Fruit fly (Drosophila melanogaster) whole organism, wandering third instar larva: ENCODE data around the gene mor.

Source experiments
- CG9705 ChIP-seq: fragments of 200-800 bp; sonication (Bioruptor generic); optimal IDR thresholded peaks from 2 replicates; lab custom pipeline; 2018; ENCODE audit warnings: missing biosample characterization, mild to moderate bottlenecking, missing genetic modification characterization
- Dfd ChIP-seq: fragments of >200 bp; optimal IDR thresholded peaks from 2 replicates; lab custom pipeline; 2017; ENCODE audit warnings: missing biosample characterization, missing genetic modification characterization
- GATAd ChIP-seq: sonication (Bioruptor generic); optimal IDR thresholded peaks from 2 replicates; lab custom pipeline; 2016; ENCODE audit warnings: missing biosample characterization, missing genetic modification characterization
- HLH106 ChIP-seq: fragments of 200-800 bp; optimal IDR thresholded peaks from 3 replicates; lab custom pipeline; 2019; ENCODE audit warnings: missing biosample characterization, mild to moderate bottlenecking, missing genetic modification characterization, moderate library complexity
- Hnf4 ChIP-seq: fragments of 200-800 bp; sonication (Bioruptor generic); optimal IDR thresholded peaks from 2 replicates; lab custom pipeline; 2016; ENCODE audit warnings: missing biosample characterization, mild to moderate bottlenecking, missing genetic modification characterization
- Hr78 ChIP-seq: fragments of >200 bp; optimal IDR thresholded peaks from 2 replicates; lab custom pipeline; 2017; ENCODE audit warnings: missing biosample characterization, missing genetic modification characterization
- Hr83 ChIP-seq: fragments of 200-300 bp; sonication (Bioruptor generic); optimal IDR thresholded peaks from 2 replicates; lab custom pipeline; 2016; ENCODE audit warnings: missing biosample characterization, mild to moderate bottlenecking, missing genetic modification characterization, moderate library complexity; ENCODE audit not compliant: poor library complexity, severe bottlenecking
- Jra ChIP-seq: sonication (Bioruptor generic); optimal IDR thresholded peaks from 2 replicates; lab custom pipeline; 2016; ENCODE audit warnings: missing biosample characterization, missing genetic modification characterization
- Mio ChIP-seq: sonication (Bioruptor generic); optimal IDR thresholded peaks from 2 replicates; lab custom pipeline; 2016; ENCODE audit warnings: missing biosample characterization, missing genetic modification characterization
- Myc ChIP-seq: fragments of >200 bp; optimal IDR thresholded peaks from 2 replicates; lab custom pipeline; 2017
- OdsH ChIP-seq: fragments of 200-800 bp; sonication (Bioruptor generic); optimal IDR thresholded peaks from 2 replicates; lab custom pipeline; 2016; ENCODE audit warnings: missing biosample characterization, mild to moderate bottlenecking, missing genetic modification characterization
- Rel ChIP-seq, 2 experiments: fragments of 200-800 bp; sonication (Bioruptor generic) in 1 of 2; optimal IDR thresholded peaks; 2 replicates in 1 of 2; 3 replicates in 1 of 2; lab custom pipeline; 2016 to 2019; ENCODE audit warnings: mild to moderate bottlenecking in 2 of 2, missing biosample characterization in 2 of 2, missing genetic modification characterization in 2 of 2, moderate library complexity in 1 of 2
- Sp1 ChIP-seq: fragments of 200-800 bp; sonication (Bioruptor generic); optimal IDR thresholded peaks from 3 replicates; lab custom pipeline; 2019; ENCODE audit warnings: missing biosample characterization, mild to moderate bottlenecking, missing genetic modification characterization, moderate library complexity
- Vsx2 ChIP-seq: fragments of 200-300, 225-300 bp; sonication (Bioruptor generic); optimal IDR thresholded peaks from 2 replicates; lab custom pipeline; 2018; ENCODE audit warnings: missing biosample characterization, missing genetic modification characterization; ENCODE audit not compliant: partially characterized antibody
- br ChIP-seq: fragments of 200-800 bp; sonication (Bioruptor generic); optimal IDR thresholded peaks from 2 replicates; lab custom pipeline; 2016; ENCODE audit warnings: missing biosample characterization, missing genetic modification characterization
- dl ChIP-seq, 2 experiments: fragments of 175-275, 200-275 bp in 1 of 2; fragments of 200-275 bp in 1 of 2; sonication (Bioruptor generic); optimal IDR thresholded peaks; lab custom pipeline; 2018; ENCODE audit warnings: mild to moderate bottlenecking in 2 of 2, missing biosample characterization in 2 of 2, missing genetic modification characterization in 2 of 2, moderate library complexity in 2 of 2; ENCODE audit not compliant: partially characterized antibody in 2 of 2, insufficient read depth in 1 of 2
- dmrt93B ChIP-seq: fragments of 200-800 bp; sonication (Bioruptor generic); optimal IDR thresholded peaks from 2 replicates; lab custom pipeline; 2018; ENCODE audit warnings: missing biosample characterization, mild to moderate bottlenecking, missing genetic modification characterization
- dsf ChIP-seq: sonication (Bioruptor generic); optimal IDR thresholded peaks from 2 replicates; lab custom pipeline; 2016; ENCODE audit warnings: missing biosample characterization, missing genetic modification characterization, borderline replicate concordance
- ey ChIP-seq: fragments of 200-800 bp; sonication (Bioruptor generic); optimal IDR thresholded peaks from 2 replicates; lab custom pipeline; 2016; ENCODE audit warnings: missing biosample characterization, missing genetic modification characterization
- foxo ChIP-seq, 2 experiments: fragments of 200-800 bp; sonication (Bioruptor generic); optimal IDR thresholded peaks; 2 replicates in 1 of 2; 3 replicates in 1 of 2; lab custom pipeline; 2016 to 2017; ENCODE audit warnings: missing biosample characterization in 2 of 2, missing genetic modification characterization in 2 of 2
- fru ChIP-seq: fragments of 200-800 bp; sonication (Bioruptor generic); optimal IDR thresholded peaks from 3 replicates; lab custom pipeline; 2016; ENCODE audit warnings: missing biosample characterization, mild to moderate bottlenecking, missing genetic modification characterization
- h ChIP-seq: fragments of 200-800 bp; sonication (Bioruptor generic); optimal IDR thresholded peaks from 3 replicates; lab custom pipeline; 2016; ENCODE audit warnings: missing biosample characterization, mild to moderate bottlenecking, missing genetic modification characterization
- jim ChIP-seq: fragments of 175-275, 200-325 bp; sonication (Bioruptor generic); optimal IDR thresholded peaks from 2 replicates; lab custom pipeline; 2016; ENCODE audit warnings: missing biosample characterization, mild to moderate bottlenecking, missing genetic modification characterization
- lola ChIP-seq: fragments of >200 bp; optimal IDR thresholded peaks from 2 replicates; lab custom pipeline; 2017; ENCODE audit warnings: missing biosample characterization, missing genetic modification characterization
- pan ChIP-seq: fragments of >200 bp; optimal IDR thresholded peaks from 2 replicates; lab custom pipeline; 2017
- psq ChIP-seq: fragments of 200-800 bp; sonication (Bioruptor generic); optimal IDR thresholded peaks from 3 replicates; lab custom pipeline; 2017; ENCODE audit warnings: missing biosample characterization, mild to moderate bottlenecking, missing genetic modification characterization, moderate library complexity
- rgr ChIP-seq: fragments of 200-800 bp; sonication (Bioruptor generic); optimal IDR thresholded peaks from 3 replicates; lab custom pipeline; 2016; ENCODE audit warnings: missing biosample characterization, mild to moderate bottlenecking, missing genetic modification characterization
- sage ChIP-seq: fragments of 200-800 bp; sonication (Bioruptor generic); optimal IDR thresholded peaks from 2 replicates; lab custom pipeline; 2016; ENCODE audit warnings: missing biosample characterization, mild to moderate bottlenecking, missing genetic modification characterization
- sv ChIP-seq: fragments of 200-800 bp; sonication (Bioruptor generic); optimal IDR thresholded peaks from 3 replicates; lab custom pipeline; 2016; ENCODE audit warnings: missing biosample characterization, missing genetic modification characterization
- usp ChIP-seq: fragments of >200 bp; optimal IDR thresholded peaks from 2 replicates; lab custom pipeline; 2017; ENCODE audit warnings: missing biosample characterization, missing genetic modification characterization
- woc ChIP-seq: sonication (Bioruptor generic); optimal IDR thresholded peaks from 2 replicates; lab custom pipeline; 2016; ENCODE audit warnings: missing biosample characterization, mild to moderate bottlenecking, missing genetic modification characterization

The mor gene

dm6 chr3R:15965169-15965568, 7.5 kb downstream of the mor start, which contains the start of the genes CG32856 and Rbf2:
Gene CG32856 (minus strand): TSS chr3R:15965351.
Gene Rbf2 (plus strand): TSS chr3R:15965446.
- TF ChIP-seq usp (GFP tag; lab: Kevin White, UChicago) = no peak
- TF ChIP-seq pan = no peak
- peak; percentile 59 for TF ChIP-seq Mio (GFP tag; lab: Kevin White, UChicago)
- TF ChIP-seq h (GFP tag; lab: Kevin White, UChicago) = peak; percentile 88
- TF ChIP-seq sv (GFP tag; lab: Kevin White, UChicago) = peak; percentile 79
- TF ChIP-seq Rel (GFP tag; optimal IDR thresholded peaks at IDR 0.05; lab: Kevin White, UChicago) = no peak
- TF ChIP-seq Rel (tag; optimal IDR thresholded peaks at IDR 0.05; lab: Kevin White, UChicago) = no peak
- TF ChIP-seq foxo (GFP tag; optimal IDR thresholded peaks at IDR 0.05; lab: Kevin White, UChicago) = peak in 1 of 2 experiments; percentile 90
- no peak for TF ChIP-seq dl (GFP tag; optimal IDR thresholded peaks at IDR 0.05; lab: Kevin White, UChicago; ENCODE audit: insufficient read depth in 1 of 2, partially characterized antibody in 2 of 2)
- peak; percentile 90 for TF ChIP-seq woc
- peak; percentile 94 for TF ChIP-seq Jra (GFP tag; lab: Kevin White, UChicago)
- peak; percentile 80 for TF ChIP-seq fru (GFP tag; lab: Kevin White, UChicago)
- TF ChIP-seq Hnf4 (GFP tag; lab: Kevin White, UChicago) = peak; percentile 96
- TF ChIP-seq rgr (GFP tag; lab: Kevin White, UChicago) = peak; percentile 95
- peak; percentile 91 for TF ChIP-seq dsf (GFP tag; lab: Kevin White, UChicago)
- no peak for TF ChIP-seq Hr78 (GFP tag; lab: Kevin White, UChicago)
- TF ChIP-seq lola (GFP tag; lab: Kevin White, UChicago) = no peak
- peak; percentile 54 for TF ChIP-seq GATAd
- TF ChIP-seq OdsH (GFP tag; lab: Kevin White, UChicago) = peak; percentile 91
- TF ChIP-seq br = peak; percentile 91
- TF ChIP-seq CG9705 (GFP tag; lab: Kevin White, UChicago) = peak; percentile 21
- peak; percentile 65 for TF ChIP-seq Hr83 (GFP tag; lab: Kevin White, UChicago)
- peak; percentile 71 for TF ChIP-seq HLH106 (tag; lab: Kevin White, UChicago)
- peak; percentile 91 for TF ChIP-seq ey (GFP tag; lab: Kevin White, UChicago)
- TF ChIP-seq psq (GFP tag; lab: Kevin White, UChicago) = peak; percentile 84

- TF ChIP-seq Hnf4 (GFP tag; lab: Kevin White, UChicago) (peak; percentile 66), Jra (GFP tag; lab: Kevin White, UChicago) (peak; percentile 55), GATAd (no peak)
These were observed 8.9 kb downstream of the mor start, which contains the start of the genes CG4287 and CG5516 for dm6 chr3R:15963690-15964281. Gene CG4287 (minus strand): TSS chr3R:15963867. Gene CG5516 (plus strand): TSS chr3R:15963884.

dm6 chr3R:15950843-15951242, 21.9 kb downstream of the mor start, which contains the start of the genes CG31088 and CG46383:
Gene CG31088 (minus strand): TSS chr3R:15950943.
Gene CG46383 (minus strand): TSS chr3R:15950943.
- TF ChIP-seq usp (GFP tag; lab: Kevin White, UChicago) = no peak
- TF ChIP-seq dl (GFP tag; optimal IDR thresholded peaks at IDR 0.05; lab: Kevin White, UChicago; ENCODE audit: insufficient read depth in 1 of 2, partially characterized antibody in 2 of 2) = no peak
- TF ChIP-seq Vsx2 = no peak
- TF ChIP-seq jim (GFP tag; lab: Kevin White, UChicago) = no peak
- no peak for TF ChIP-seq Myc (lab: Kevin White, UChicago)

- TF ChIP-seq Sp1 (no peak), OdsH (GFP tag; lab: Kevin White, UChicago) (no peak), Dfd (GFP tag; lab: Kevin White, UChicago) (no peak), woc (no peak)
- TF ChIP-seq, all 38 proteins: peak for 0
These were observed 25.1 kb downstream of the mor start for dm6 chr3R:15947605-15948004.

- TF ChIP-seq GATAd = no peak
- TF ChIP-seq sage = no peak
- TF ChIP-seq Hnf4 (GFP tag; lab: Kevin White, UChicago) = no peak
- no peak for TF ChIP-seq Hr83 (GFP tag; lab: Kevin White, UChicago)
- no peak for TF ChIP-seq dl (GFP tag; optimal IDR thresholded peaks at IDR 0.05; lab: Kevin White, UChicago; ENCODE audit: insufficient read depth in 1 of 2, partially characterized antibody in 2 of 2)
- no peak for TF ChIP-seq dmrt93B
These were observed 35.0 kb downstream of the mor start for dm6 chr3R:15937708-15938107.
